Worm (Caenorhabditis elegans): ENCODE results near the gene oac-52.
A peak's percentile ranks its signal among the peaks of the same experiment; 100 is the strongest.

- no peak for TF ChIP-seq ama-1 (optimal IDR thresholded peaks at IDR 0.05)
- no peak for TF ChIP-seq nhr-11 (tag; optimal IDR thresholded peaks at IDR 0.05)
- TF ChIP-seq lsy-2 (tag; optimal IDR thresholded peaks at IDR 0.05): peak in 1 of 2 experiments; percentile 65
- no peak for TF ChIP-seq elt-1 (tag; optimal IDR thresholded peaks at IDR 0.05)
- no peak for TF ChIP-seq nhr-23 (tag; optimal IDR thresholded peaks at IDR 0.05)
- no peak for TF ChIP-seq egl-27 (tag; optimal IDR thresholded peaks at IDR 0.05)
- no peak for TF ChIP-seq alr-1 (tag; optimal IDR thresholded peaks at IDR 0.05)
- no peak for TF ChIP-seq F13H6.1 (tag; optimal IDR thresholded peaks at IDR 0.05)
- no peak for TF ChIP-seq ceh-82 (tag; optimal IDR thresholded peaks at IDR 0.05)
These were observed 10.9 kb upstream of the oac-52 start, which contains the start of gene sars-2 for ce11 chrIV:4357296-4357695.
